Worm (Caenorhabditis elegans) whole organism, dauer: Measurements from ENCODE around the gene eps-8.
"Not testable (repeated sequence)": the region's sequence is repeated elsewhere in the genome, so short reads cannot be mapped to it uniquely, and the experiment has no call there.

ENCODE experiments used
- unc-62 ChIP-seq: sonication (generic microtip); optimal IDR thresholded peaks from 2 replicates; lab custom pipeline; 2017; ENCODE audit warnings: missing biosample characterization, missing genetic modification reagents, missing genetic modification characterization

The eps-8 gene

DNA sequence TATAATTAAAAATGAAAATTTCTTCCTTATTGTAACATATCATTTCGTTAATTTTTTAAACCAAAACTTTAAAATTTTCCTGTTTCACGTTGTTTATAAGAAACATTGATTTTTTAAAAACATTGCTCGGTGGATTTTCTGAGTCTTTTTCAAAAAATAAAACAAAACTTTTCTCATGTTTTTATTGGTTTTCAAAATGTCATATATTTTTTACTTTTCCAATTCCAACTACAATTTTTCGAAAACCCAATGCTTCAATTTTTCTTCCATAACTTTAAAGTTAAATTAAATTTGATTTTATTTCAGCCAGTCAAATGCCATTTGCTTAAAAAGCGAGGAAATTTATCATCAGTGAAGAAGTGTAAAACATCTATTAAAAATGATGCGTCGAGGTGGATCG, at the start of gene eps-8:
TSS of gene eps-8 (plus strand) at position 301 of the 400 bp plus-strand sequence.
- no peak for TF ChIP-seq unc-62

ce11 chrIV:14833537-14833936, 45.7 kb upstream of the eps-8 start:
- no peak for TF ChIP-seq unc-62

ce11 chrIV:14836885-14837284, 42.4 kb upstream of the eps-8 start, which contains the start of gene Y57G11C.22:
TSS of gene Y57G11C.22 (plus strand) at chrIV:14837211.
- no peak for TF ChIP-seq unc-62

DNA sequence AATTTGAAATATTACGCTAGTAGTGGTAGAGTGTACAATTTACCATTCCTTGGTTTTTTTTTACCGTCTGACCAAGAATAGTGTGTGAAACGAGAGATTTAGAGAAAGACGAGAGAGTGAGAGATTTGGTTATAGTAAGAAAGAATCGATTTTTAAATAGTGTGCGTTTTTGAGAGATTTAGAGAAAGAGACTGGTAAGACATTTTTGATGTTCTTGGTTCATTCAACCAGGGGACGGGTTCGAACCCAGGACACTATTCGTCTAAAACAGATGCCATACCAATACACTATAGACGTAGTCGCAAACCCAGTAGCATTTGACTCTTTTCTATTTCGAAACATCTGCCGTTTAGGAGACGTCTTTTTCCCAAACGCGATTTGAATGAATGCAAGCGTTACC, 41.2 kb upstream of the eps-8 start:
- no peak for TF ChIP-seq unc-62

- TF ChIP-seq unc-62 = not testable (repeated sequence)
These were observed 36.2 kb upstream of the eps-8 start, which contains the start of gene Y57G11C.20 for ce11 chrIV:14843062-14843461. TSS of gene Y57G11C.20 (plus strand) at chrIV:14843362.

DNA sequence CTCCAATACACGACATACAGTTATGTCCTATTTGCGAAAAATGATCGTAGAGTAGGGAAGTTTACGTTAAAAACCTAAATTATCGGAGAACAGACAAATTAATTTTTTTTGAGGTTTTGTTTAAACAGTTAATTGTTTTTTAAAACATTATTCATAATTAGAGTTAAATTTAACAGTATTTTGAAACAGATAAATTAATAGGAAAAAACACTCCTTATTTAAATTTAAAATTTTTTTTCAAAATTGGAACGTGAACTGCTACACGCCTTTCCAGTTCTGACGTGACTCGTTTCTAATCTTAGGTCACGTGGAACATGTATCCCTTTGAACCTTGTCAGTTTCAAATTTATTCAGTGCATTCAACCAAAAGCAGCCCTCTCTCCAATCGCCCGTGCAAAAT, 25.6 kb upstream of the eps-8 start, which contains the start of gene Y57G11C.52:
TSS of gene Y57G11C.52 (plus strand) at position 301 of the 400 bp plus-strand sequence.
- no peak for TF ChIP-seq unc-62

- no peak for TF ChIP-seq unc-62
These were observed 17.6 kb upstream of the eps-8 start, which contains the start of gene Y57G11C.23 for ce11 chrIV:14861691-14862090. TSS of gene Y57G11C.23 (minus strand) at chrIV:14861791.

ce11 chrIV:14862147-14862546, 17.1 kb upstream of the eps-8 start, which contains the start of gene Y57G11C.38:
TSS of gene Y57G11C.38 (plus strand) at chrIV:14862447.
- no peak for TF ChIP-seq unc-62

DNA sequence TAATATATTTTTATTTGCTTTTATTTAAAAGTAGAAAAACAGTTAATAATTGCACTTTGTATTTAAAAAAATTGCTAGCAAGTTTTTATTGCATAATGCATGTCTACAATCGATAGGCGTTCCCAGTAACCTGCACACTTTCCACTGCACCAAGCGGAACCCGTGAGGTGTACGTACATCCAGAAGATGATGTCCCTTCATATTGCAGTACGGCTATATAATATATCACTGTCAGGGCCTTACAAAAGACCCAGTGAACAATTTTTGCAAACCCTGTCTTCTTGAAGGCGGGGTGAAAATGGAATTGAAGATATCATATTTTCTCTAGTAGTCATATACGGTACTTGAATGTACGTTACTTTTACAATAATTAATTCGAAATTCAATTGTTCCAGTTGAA, 15.5 kb upstream of the eps-8 start:
- TF ChIP-seq unc-62 = no peak

DNA sequence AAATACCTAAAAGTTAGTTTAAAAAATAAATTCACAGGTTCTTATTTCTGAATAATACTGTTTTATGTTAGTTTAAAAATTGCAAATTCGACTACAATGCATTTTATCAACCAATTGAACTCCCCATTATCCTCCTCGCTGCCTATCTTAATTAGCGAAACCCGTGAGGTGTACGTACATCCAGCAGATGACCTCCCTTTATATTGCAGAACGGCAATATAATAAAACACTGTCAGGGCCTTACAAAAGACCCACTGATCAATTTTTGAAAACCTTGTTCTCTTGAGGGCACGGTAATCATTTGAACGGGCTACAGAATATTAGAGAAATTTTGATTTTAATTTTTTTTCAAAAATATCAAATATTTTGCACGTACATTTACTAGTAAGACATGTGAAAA, 14.8 kb upstream of the eps-8 start:
- TF ChIP-seq unc-62 = no peak

DNA sequence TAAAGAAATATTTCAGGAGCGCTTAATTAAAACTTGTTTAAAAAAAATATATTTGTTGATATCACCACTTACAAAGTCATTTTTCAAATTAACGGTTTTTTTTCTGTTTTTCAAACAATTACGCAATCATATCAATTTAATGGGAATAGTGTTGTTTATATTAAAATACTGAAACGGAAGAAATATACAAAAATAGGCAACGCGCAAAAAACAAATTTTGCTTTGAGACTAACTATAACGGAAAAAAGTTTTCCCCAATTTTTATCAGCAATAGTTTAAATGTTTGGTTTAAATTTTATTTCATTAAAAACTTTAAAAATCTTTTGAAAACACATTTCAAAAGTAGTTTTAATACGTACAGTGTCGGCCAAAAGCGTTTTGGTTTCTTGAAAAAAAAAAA, 10.7 kb upstream of the eps-8 start:
- TF ChIP-seq unc-62 = no peak

DNA sequence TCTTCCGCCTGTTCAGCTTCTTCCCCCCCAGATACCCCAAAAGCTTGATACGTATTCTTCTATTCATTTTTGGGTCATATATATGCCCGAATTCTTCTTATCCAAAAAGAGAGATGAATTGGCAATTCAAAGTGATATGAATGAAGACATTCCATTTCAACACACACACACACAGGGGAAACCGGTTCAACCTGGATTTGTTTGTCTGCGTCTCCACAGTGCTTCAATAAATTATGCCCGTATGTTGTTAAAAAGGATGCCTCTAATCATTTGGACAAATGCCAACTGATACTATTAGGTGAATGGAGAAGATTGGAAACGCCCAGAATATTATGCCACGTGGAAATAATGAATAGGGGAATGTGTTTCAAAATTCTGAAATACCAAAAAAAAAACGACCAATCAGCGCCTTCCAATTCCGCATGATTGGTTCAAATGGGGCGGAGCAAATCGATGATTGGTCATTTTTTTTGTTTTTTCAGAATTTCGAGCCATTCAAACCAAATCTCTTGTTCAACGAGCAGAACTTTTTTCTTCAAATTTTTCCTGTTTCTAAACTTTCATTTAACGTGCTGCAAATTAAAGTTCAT, 9.3 kb upstream of the eps-8 start:
- TF ChIP-seq unc-62 = no peak

- no peak for TF ChIP-seq unc-62
These were observed 7.0 kb upstream of the eps-8 start for ce11 chrIV:14872320-14872719.

DNA sequence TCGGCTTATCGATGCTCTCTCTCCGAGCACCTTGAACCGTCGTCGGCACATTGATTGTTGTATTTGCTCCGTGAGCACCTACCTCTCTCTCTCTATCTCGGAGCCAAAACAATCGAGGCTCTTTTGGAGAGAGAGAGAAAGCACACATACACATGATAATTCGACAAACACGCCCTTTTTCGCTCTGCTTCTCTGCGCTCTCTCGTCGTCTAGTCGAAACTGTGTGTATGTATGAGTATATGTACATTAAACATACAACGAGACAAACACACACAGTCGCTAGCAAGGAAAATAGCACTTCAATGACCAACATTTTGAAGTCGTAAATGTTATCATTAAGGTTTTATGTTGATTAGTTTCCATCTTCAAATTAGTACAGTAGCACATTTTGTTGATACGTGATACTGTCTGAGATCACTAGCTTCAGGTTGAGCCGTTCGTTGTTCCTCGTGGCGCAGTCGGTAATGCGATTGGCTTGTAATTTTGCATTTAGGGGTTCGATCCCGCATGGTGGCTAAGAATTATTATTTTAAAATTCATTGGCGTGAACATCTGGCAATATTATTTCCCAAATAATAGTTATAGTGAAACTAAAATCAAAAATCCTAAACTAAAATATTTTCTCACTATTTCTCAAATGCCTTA, 4.2 kb upstream of the eps-8 start:
- TF ChIP-seq unc-62 = no peak

DNA sequence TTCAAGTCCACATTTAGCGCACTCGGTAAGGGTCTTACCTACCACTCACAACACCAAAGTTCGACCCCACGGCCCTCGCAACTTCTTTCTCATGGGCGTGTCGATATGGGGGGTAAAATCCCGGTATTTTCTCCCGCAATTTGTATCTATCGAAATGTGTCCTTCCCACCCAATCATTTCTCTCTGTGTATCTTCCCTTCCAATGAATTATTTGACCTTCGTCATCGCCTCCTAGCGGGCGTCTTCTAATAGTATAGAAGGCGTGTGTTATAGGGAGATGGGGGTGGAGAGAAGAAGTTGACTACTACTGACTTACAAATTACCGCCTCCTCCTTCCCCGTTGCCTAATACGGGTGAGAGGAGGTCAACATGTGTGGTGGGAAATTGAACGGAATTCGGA, 2.7 kb upstream of the eps-8 start:
- no peak for TF ChIP-seq unc-62

ce11 chrIV:14877657-14878056, 1.6 kb upstream of the eps-8 start:
- no peak for TF ChIP-seq unc-62

DNA sequence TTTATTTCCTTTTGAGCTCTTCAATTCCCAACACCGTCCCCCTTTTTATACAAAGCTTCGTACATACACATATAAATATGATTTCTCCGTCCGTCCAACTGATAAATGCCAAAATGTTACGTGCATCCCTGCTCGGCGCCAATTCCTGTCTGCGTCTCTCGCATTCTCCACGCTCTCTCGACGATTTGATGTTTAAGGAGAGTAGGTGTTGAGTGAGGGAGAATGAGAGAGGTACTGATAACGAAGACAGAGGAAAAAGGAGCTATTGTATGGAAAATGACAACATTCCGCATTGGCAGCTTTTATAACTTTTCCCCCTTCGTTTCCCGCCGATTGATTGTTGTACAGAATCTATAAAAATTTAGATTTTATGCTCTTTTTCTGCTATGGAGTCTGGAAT, 4.5 kb downstream of the eps-8 start:
- no peak for TF ChIP-seq unc-62

ce11 chrIV:14885584-14885983, 6.3 kb downstream of the eps-8 start:
- no peak for TF ChIP-seq unc-62
